Fruit fly (Drosophila melanogaster) whole organism, prepupa: ENCODE measurements around the gene CG5412.

ENCODE experiments used
- CG10669 ChIP-seq: fragments of 200-800 bp; sonication (Bioruptor generic); optimal IDR thresholded peaks from 3 replicates; lab custom pipeline; 2018; ENCODE audit warnings: missing biosample characterization, mild to moderate bottlenecking, missing genetic modification characterization, moderate library complexity
- CG11294 ChIP-seq: fragments of 200-800 bp; sonication (Bioruptor generic); IDR thresholded peaks from 2 replicates; pipeline ENCODE4 v1.3.6; 2022; ENCODE audit warnings: missing biosample characterization, missing genetic modification characterization
- CG11762 ChIP-seq: fragments of 200-800 bp; sonication (Bioruptor generic); optimal IDR thresholded peaks from 3 replicates; lab custom pipeline; 2016; ENCODE audit warnings: missing biosample characterization, missing genetic modification characterization; ENCODE audit not compliant: insufficient read depth
- CG1621 ChIP-seq: fragments of 200-800 bp; sonication (Bioruptor generic); optimal IDR thresholded peaks from 3 replicates; lab custom pipeline; 2018; ENCODE audit warnings: missing biosample characterization, mild to moderate bottlenecking, missing genetic modification characterization
- CG16779 ChIP-seq: fragments of 200-800 bp; sonication (Bioruptor generic); optimal IDR thresholded peaks from 3 replicates; lab custom pipeline; 2017; ENCODE audit warnings: missing biosample characterization, mild to moderate bottlenecking, missing genetic modification characterization
- CG3032 ChIP-seq: fragments of 200-800 bp; optimal IDR thresholded peaks from 2 replicates; lab custom pipeline; 2019; ENCODE audit warnings: missing biosample characterization, mild to moderate bottlenecking, missing genetic modification characterization, moderate library complexity
- CG31627 ChIP-seq: fragments of 200-800 bp; sonication (Bioruptor generic); optimal IDR thresholded peaks from 3 replicates; lab custom pipeline; 2016; ENCODE audit warnings: missing biosample characterization, missing genetic modification characterization
- CG34406 ChIP-seq: fragments of 200-800 bp; sonication (Bioruptor generic); optimal IDR thresholded peaks from 3 replicates; lab custom pipeline; 2016; ENCODE audit warnings: missing biosample characterization, missing genetic modification characterization
- CG4318 ChIP-seq: fragments of 200-800 bp; sonication (Bioruptor generic); optimal IDR thresholded peaks from 3 replicates; lab custom pipeline; 2017; ENCODE audit warnings: missing biosample characterization, mild to moderate bottlenecking, missing genetic modification characterization
- CG6163 ChIP-seq: fragments of 200-800 bp; sonication (Bioruptor generic); IDR thresholded peaks from 3 replicates; pipeline ENCODE4 v1.3.6; 2022; ENCODE audit warnings: missing biosample characterization, missing genetic modification characterization
- CG6276 ChIP-seq: fragments of 200-800 bp; sonication (Bioruptor generic); optimal IDR thresholded peaks from 2 replicates; lab custom pipeline; 2017; ENCODE audit warnings: missing biosample characterization, mild to moderate bottlenecking, missing genetic modification characterization
- CG6808 ChIP-seq: fragments of 200-800 bp; sonication (Bioruptor generic); optimal IDR thresholded peaks from 3 replicates; lab custom pipeline; 2017; ENCODE audit warnings: missing biosample characterization, missing genetic modification characterization, mild to moderate bottlenecking, moderate library complexity, missing genetic modification reagents
- CG6854 ChIP-seq: fragments of 200-800 bp; sonication (Bioruptor generic); optimal IDR thresholded peaks from 2 replicates; lab custom pipeline; 2017; ENCODE audit warnings: missing biosample characterization, mild to moderate bottlenecking, missing genetic modification characterization
- CG7368 ChIP-seq: fragments of 200-800 bp; sonication (Bioruptor generic); optimal IDR thresholded peaks from 3 replicates; lab custom pipeline; 2016; ENCODE audit warnings: missing biosample characterization, missing genetic modification characterization
- CG8119 ChIP-seq: fragments of 200-800 bp; sonication (Bioruptor generic); IDR thresholded peaks from 3 replicates; pipeline ENCODE4 v1.3.6; 2022; ENCODE audit warnings: missing biosample characterization, missing genetic modification characterization
- CG8632 ChIP-seq: fragments of 200-800 bp; sonication (Bioruptor generic); optimal IDR thresholded peaks from 3 replicates; lab custom pipeline; 2016; ENCODE audit warnings: missing biosample characterization, missing genetic modification characterization
- CG9139 ChIP-seq: fragments of 200-800 bp; sonication (Bioruptor generic); optimal IDR thresholded peaks from 3 replicates; lab custom pipeline; 2017; ENCODE audit warnings: missing biosample characterization, mild to moderate bottlenecking, missing genetic modification characterization
- Eip75B ChIP-seq: fragments of 200-800 bp; sonication (Bioruptor generic); optimal IDR thresholded peaks from 3 replicates; lab custom pipeline; 2016; ENCODE audit warnings: missing biosample characterization, missing genetic modification characterization
- Ets96B ChIP-seq: fragments of 200-800 bp; optimal IDR thresholded peaks from 2 replicates; lab custom pipeline; 2019; ENCODE audit warnings: missing biosample characterization, mild to moderate bottlenecking, missing genetic modification characterization, moderate library complexity
- Gug ChIP-seq: fragments of 200-800 bp; sonication (Bioruptor generic); IDR thresholded peaks from 2 replicates; pipeline ENCODE4 v1.3.6; 2022; ENCODE audit warnings: missing biosample characterization, missing genetic modification characterization
- Hr39 ChIP-seq: fragments of 200-800 bp; sonication (Bioruptor generic); optimal IDR thresholded peaks from 2 replicates; lab custom pipeline; 2016; ENCODE audit warnings: missing biosample characterization, missing genetic modification characterization
- Hr4 ChIP-seq: fragments of 200-800 bp; sonication (Bioruptor generic); optimal IDR thresholded peaks from 3 replicates; lab custom pipeline; 2016; ENCODE audit warnings: missing biosample characterization, missing genetic modification characterization
- Lpt ChIP-seq: fragments of 200-800 bp; sonication (Bioruptor generic); optimal IDR thresholded peaks from 3 replicates; lab custom pipeline; 2016; ENCODE audit warnings: missing biosample characterization, missing genetic modification characterization
- Met ChIP-seq: fragments of 200-800 bp; sonication (Bioruptor generic); optimal IDR thresholded peaks from 3 replicates; lab custom pipeline; 2016; ENCODE audit warnings: missing biosample characterization, missing genetic modification characterization
- OdsH ChIP-seq: fragments of 200-800 bp; sonication (Bioruptor generic); optimal IDR thresholded peaks from 3 replicates; lab custom pipeline; 2016; ENCODE audit warnings: missing biosample characterization, missing genetic modification characterization
- Smox ChIP-seq: fragments of 200-800 bp; sonication (Bioruptor generic); optimal IDR thresholded peaks from 3 replicates; lab custom pipeline; 2016; ENCODE audit warnings: missing biosample characterization, missing genetic modification characterization
- Sox102F ChIP-seq: fragments of 200-800 bp; sonication (Bioruptor generic); optimal IDR thresholded peaks from 2 replicates; lab custom pipeline; 2016; ENCODE audit warnings: missing biosample characterization, mild to moderate bottlenecking, missing genetic modification characterization
- Sox14 ChIP-seq: fragments of 200-800 bp; sonication (Bioruptor generic); optimal IDR thresholded peaks from 3 replicates; lab custom pipeline; 2016; ENCODE audit warnings: missing biosample characterization, missing genetic modification characterization
- achi ChIP-seq: fragments of 200-800 bp; sonication (Bioruptor generic); optimal IDR thresholded peaks from 3 replicates; lab custom pipeline; 2016; ENCODE audit warnings: missing biosample characterization, missing genetic modification characterization
- acj6 ChIP-seq: fragments of 200-800 bp; sonication (Bioruptor generic); optimal IDR thresholded peaks from 3 replicates; lab custom pipeline; 2016; ENCODE audit warnings: missing biosample characterization, missing genetic modification characterization
- cyc ChIP-seq: fragments of 200-800 bp; sonication (Bioruptor generic); optimal IDR thresholded peaks from 3 replicates; lab custom pipeline; 2016; ENCODE audit warnings: missing biosample characterization, missing genetic modification characterization
- dac ChIP-seq: fragments of 200-800 bp; sonication (Bioruptor generic); optimal IDR thresholded peaks from 2 replicates; lab custom pipeline; 2017; ENCODE audit warnings: missing biosample characterization, mild to moderate bottlenecking, missing genetic modification characterization
- eg ChIP-seq: fragments of 200-800 bp; sonication (Bioruptor generic); IDR thresholded peaks from 3 replicates; pipeline ENCODE4 v1.3.6; 2022; ENCODE audit warnings: missing biosample characterization, missing genetic modification characterization
- esn ChIP-seq: fragments of 200-800 bp; sonication (Bioruptor generic); optimal IDR thresholded peaks from 2 replicates; lab custom pipeline; 2016; ENCODE audit warnings: missing biosample characterization, mild to moderate bottlenecking, missing genetic modification characterization, moderate library complexity
- fd59A ChIP-seq: fragments of 200-800 bp; sonication (Bioruptor generic); optimal IDR thresholded peaks from 2 replicates; lab custom pipeline; 2017; ENCODE audit warnings: missing biosample characterization, mild to moderate bottlenecking, missing genetic modification characterization, missing genetic modification reagents
- fd85E ChIP-seq: fragments of 200-800 bp; sonication (Bioruptor generic); optimal IDR thresholded peaks from 3 replicates; lab custom pipeline; 2016; ENCODE audit warnings: missing biosample characterization, missing genetic modification characterization
- lz ChIP-seq: fragments of 200-800 bp; sonication (Bioruptor generic); optimal IDR thresholded peaks from 3 replicates; lab custom pipeline; 2016; ENCODE audit warnings: missing biosample characterization, missing genetic modification characterization
- net ChIP-seq: fragments of 200-800 bp; sonication (Bioruptor generic); optimal IDR thresholded peaks from 3 replicates; lab custom pipeline; 2016; ENCODE audit warnings: missing biosample characterization, missing genetic modification characterization
- pdm3 ChIP-seq: fragments of 200-800 bp; sonication (Bioruptor generic); optimal IDR thresholded peaks from 3 replicates; lab custom pipeline; 2016; ENCODE audit warnings: missing biosample characterization, missing genetic modification characterization
- salr ChIP-seq, 2 experiments: fragments of 200-800 bp; sonication (Bioruptor generic); optimal IDR thresholded peaks; 3 replicates each; lab custom pipeline; 2016 to 2018; ENCODE audit warnings: missing biosample characterization in 2 of 2, missing genetic modification characterization in 2 of 2, mild to moderate bottlenecking in 1 of 2
- ss ChIP-seq, 2 experiments: fragments of 200-800 bp; sonication (Bioruptor generic); optimal IDR thresholded peaks; 2 replicates in 1 of 2; 3 replicates in 1 of 2; lab custom pipeline; 2017 to 2018; ENCODE audit warnings: mild to moderate bottlenecking in 2 of 2, missing biosample characterization in 2 of 2, missing genetic modification characterization in 2 of 2, moderate library complexity in 1 of 2
- svp ChIP-seq: fragments of 200-800 bp; sonication (Bioruptor generic); peaks from one replicate; lab custom pipeline; 2016; ENCODE audit warnings: missing biosample characterization, missing genetic modification characterization
- topi ChIP-seq: fragments of 200-800 bp; sonication (Bioruptor generic); optimal IDR thresholded peaks from 3 replicates; lab custom pipeline; 2016; ENCODE audit warnings: missing biosample characterization, missing genetic modification characterization

The CG5412 gene

DNA sequence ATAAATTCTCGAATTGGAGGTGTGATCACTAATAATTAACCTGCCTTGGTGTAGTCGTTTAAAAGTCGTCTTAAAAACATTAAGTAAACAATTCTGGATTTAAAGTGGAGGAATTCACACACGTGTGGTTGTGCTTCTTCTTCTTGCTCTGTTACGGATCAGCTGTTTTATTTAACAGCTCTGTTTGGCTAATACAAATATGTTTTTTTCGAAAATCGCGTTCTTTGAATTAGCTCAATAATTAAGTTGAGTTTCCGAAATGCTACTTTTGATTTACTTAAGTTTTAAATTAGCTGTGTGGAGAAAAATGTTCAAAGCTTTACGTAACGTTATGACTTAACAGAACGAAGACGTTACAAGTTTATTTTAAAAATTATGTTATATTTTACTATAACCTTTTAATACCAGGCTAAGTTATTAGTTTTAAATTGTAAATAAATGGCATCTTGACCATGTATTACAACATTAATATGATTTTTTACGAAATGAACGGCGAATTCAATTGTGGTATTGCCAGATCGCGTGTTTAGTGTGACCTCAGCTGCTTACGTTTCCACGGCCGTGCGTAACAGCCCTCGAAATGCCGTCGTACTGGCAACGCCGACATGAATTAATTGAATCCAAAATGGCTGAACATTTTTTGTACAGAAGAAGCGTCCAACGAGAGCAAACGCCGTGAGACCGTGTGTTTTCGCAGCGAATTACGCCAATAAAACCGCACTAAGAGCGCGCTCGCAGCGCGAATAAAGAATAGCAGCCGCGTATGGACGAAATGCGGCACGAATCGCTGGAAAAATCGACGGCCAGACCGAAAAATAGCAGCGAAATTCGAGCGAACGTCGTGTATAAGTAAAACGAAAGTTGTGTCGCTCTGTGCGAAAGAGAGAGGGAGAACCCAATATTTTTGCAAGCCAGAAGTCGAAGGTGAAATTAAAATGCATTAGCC lies 15.9 kb downstream of the CG5412 start, which contains the start of the genes Pus1 and bon (continued):
- TF ChIP-seq Smox (GFP tag; lab: Kevin White, UChicago) (peak; percentile 16), Eip75B (peak; percentile 1), topi (GFP tag; lab: Kevin White, UChicago) (peak; percentile 3), CG11294 (no peak), CG31627 (GFP tag; lab: Kevin White, UChicago) (peak; percentile 30), CG11762 (no peak), CG8632 (no peak), Sox14 (GFP tag; lab: Kevin White, UChicago) (no peak), CG9139 (GFP tag; lab: Kevin White, UChicago) (no peak), CG1621 (tag; lab: Kevin White, UChicago) (peak; percentile 58)

DNA sequence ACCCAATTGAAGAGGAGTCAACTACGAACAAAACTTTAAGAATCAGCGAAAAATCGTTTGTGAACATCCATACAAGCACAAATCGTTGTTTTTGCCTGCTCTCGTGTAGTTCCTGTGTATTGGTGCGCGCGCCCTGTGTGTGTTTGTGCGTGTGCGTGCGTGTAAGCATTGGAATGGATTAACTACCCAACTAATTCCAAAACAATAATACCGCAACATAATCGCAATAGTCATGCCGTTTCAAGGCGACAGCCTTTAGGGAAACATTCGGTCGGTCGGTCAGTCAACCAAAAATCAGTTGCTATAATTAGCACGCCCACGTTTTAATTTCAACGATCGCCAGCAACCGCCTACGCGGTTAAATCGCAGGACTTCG lies 16.6 kb downstream of the CG5412 start:
- TF ChIP-seq svp (GFP tag; lab: Kevin White, UChicago), result peak; percentile 62
- TF ChIP-seq CG8119 (GFP tag; lab: Robert Waterston, UW), result 0 out of 3 replicates have a peak, but pooled peaks have one; percentile 14
- no peak for TF ChIP-seq Smox (GFP tag; lab: Kevin White, UChicago)
- no peak for TF ChIP-seq CG6808
- no peak for TF ChIP-seq Ets96B (tag; lab: Kevin White, UChicago)
- TF ChIP-seq CG11294, result no peak
- TF ChIP-seq Sox102F, result no peak
- no peak for TF ChIP-seq CG4318 (GFP tag; lab: Kevin White, UChicago)

DNA sequence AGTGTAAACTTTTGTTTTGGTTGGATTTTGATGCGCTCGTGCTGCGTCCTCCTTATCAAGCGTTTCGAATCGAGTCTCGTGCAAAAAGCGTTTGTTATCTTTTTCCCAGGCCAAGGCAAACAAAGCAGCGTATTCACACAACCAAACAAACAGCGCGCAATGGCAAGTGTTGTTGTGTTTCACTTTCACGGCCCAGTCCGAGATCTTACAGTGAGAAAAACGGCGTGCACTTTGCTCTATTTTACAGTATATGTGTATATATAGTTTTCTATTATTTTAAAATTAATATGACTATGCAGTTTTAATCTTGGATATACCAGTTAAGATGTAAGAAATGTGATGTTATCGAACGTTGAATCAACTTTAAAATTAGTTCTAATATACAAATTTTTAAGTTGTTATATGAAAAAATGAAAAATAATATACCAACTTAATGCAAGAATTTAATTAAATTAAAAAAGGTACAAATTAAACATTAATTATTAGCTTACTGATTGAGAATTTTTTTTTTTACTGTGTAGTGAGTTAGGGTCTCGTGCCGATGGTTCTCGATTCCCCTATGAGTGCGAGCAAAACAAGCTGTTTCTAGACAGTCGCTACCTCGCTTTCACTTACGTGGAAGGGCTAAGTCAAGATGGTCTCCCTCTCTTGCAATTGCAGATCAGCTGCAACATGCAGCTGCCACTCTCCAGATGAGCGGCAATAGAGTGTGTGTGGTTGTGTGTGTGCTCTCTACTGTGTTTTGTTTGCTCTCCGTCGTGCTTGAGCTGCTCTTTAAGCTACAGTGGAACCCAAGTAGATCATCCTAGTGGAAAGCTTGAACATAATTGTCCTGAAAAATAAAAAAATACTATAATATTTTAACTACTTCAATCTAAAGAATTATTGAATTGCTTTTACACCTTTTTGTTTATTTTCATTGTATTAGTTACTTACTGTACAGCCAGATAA lies 17.6 kb downstream of the CG5412 start:
- peak; percentile 49 for TF ChIP-seq Hr39 (GFP tag; lab: Kevin White, UChicago)
- TF ChIP-seq CG8119 (GFP tag; lab: Robert Waterston, UW), result peak; percentile 94
- peak; percentile 65 for TF ChIP-seq Met (GFP tag; lab: Kevin White, UChicago)
- peak; percentile 84 for TF ChIP-seq CG6163 (GFP tag; lab: Robert Waterston, UW)
- TF ChIP-seq Sox102F, result peak; percentile 65
- TF ChIP-seq net, result peak; percentile 81
- TF ChIP-seq ss (GFP tag; optimal IDR thresholded peaks at IDR 0.05; lab: Kevin White, UChicago), result peak; percentile 92 to 94
- TF ChIP-seq Lpt (GFP tag; lab: Kevin White, UChicago), result peak; percentile 91
- peak; percentile 69 for TF ChIP-seq CG6276 (GFP tag; lab: Kevin White, UChicago)
- TF ChIP-seq pdm3 (GFP tag; lab: Kevin White, UChicago), result peak; percentile 68
- peak; percentile 90 for TF ChIP-seq achi
- TF ChIP-seq fd85E (GFP tag; lab: Kevin White, UChicago), result peak; percentile 69
- TF ChIP-seq fd59A (GFP tag; lab: Kevin White, UChicago), result peak; percentile 80
- peak; percentile 68 for TF ChIP-seq Smox (GFP tag; lab: Kevin White, UChicago)
- TF ChIP-seq OdsH (GFP tag; lab: Kevin White, UChicago), result peak; percentile 89
- TF ChIP-seq cyc (GFP tag; lab: Kevin White, UChicago), result peak; percentile 74
- TF ChIP-seq CG31627 (GFP tag; lab: Kevin White, UChicago), result peak; percentile 42
- TF ChIP-seq Hr4, result peak; percentile 63
- TF ChIP-seq svp (GFP tag; lab: Kevin White, UChicago), result peak; percentile 85
- TF ChIP-seq lz (GFP tag; lab: Kevin White, UChicago), result peak; percentile 68
- TF ChIP-seq salr (GFP tag; optimal IDR thresholded peaks at IDR 0.05; lab: Kevin White, UChicago), result peak; percentile 35 to 91
- peak; percentile 94 for TF ChIP-seq CG3032
- TF ChIP-seq eg (GFP tag; lab: Robert Waterston, UW), result peak; percentile 75
- peak; percentile 54 for TF ChIP-seq CG6854 (GFP tag; lab: Kevin White, UChicago)
- peak; percentile 85 for TF ChIP-seq CG10669 (GFP tag; lab: Kevin White, UChicago)
- TF ChIP-seq dac (GFP tag; lab: Kevin White, UChicago), result peak; percentile 70
- TF ChIP-seq esn, result peak; percentile 86
- TF ChIP-seq CG7368 (GFP tag; lab: Kevin White, UChicago), result peak; percentile 78
- TF ChIP-seq Sox14 (GFP tag; lab: Kevin White, UChicago), result peak; percentile 78
- TF ChIP-seq CG16779 (tag; lab: Kevin White, UChicago), result peak; percentile 89
- peak; percentile 74 for TF ChIP-seq Gug (GFP tag; lab: Robert Waterston, UW)
- peak; percentile 90 for TF ChIP-seq acj6
- peak; percentile 93 for TF ChIP-seq CG34406
